Worm (Caenorhabditis elegans) whole organism, young adult: ENCODE measurements around the gene F41H10.1.

Experiments used
- F10E7.11 ChIP-seq: sonication (generic microtip); optimal IDR thresholded peaks from 2 replicates; lab custom pipeline; 2017; ENCODE audit warnings: mild to moderate bottlenecking, missing genetic modification characterization, moderate library complexity, missing compliant biosample characterization
- cebp-2 ChIP-seq: fragments of 200-800 bp; sonication (Bioruptor generic); IDR thresholded peaks from 2 replicates; pipeline ENCODE4 v1.3.6; 2022; ENCODE audit warnings: missing genetic modification characterization, missing compliant biosample characterization
- dox-1 ChIP-seq: fragments of 200-800 bp; sonication (Bioruptor generic); IDR thresholded peaks from 2 replicates; pipeline ENCODE4 v1.3.6; 2022; ENCODE audit warnings: missing genetic modification reagents, missing genetic modification characterization, missing compliant biosample characterization
- lin-35 ChIP-seq, 3 experiments: fragments of 150-350 bp in 2 of 3; sonication (generic microtip) in 1 of 3; optimal IDR thresholded peaks; 2 replicates each; lab custom pipeline; 2014 to 2018; ENCODE audit warnings: missing biosample characterization in 3 of 3, missing genetic modification characterization in 3 of 3, missing genetic modification reagents in 3 of 3
- madf-10 ChIP-seq: sonication (generic microtip); optimal IDR thresholded peaks from 2 replicates; lab custom pipeline; 2016; ENCODE audit warnings: mild to moderate bottlenecking, missing genetic modification characterization, missing compliant biosample characterization
- sea-2 ChIP-seq: fragments of 200-800 bp; sonication (Bioruptor generic); IDR thresholded peaks from 2 replicates; pipeline ENCODE4 v1.3.6; 2022; ENCODE audit warnings: missing genetic modification characterization, missing compliant biosample characterization
- snpc-4 ChIP-seq, 5 experiments: fragments of 150-350 bp in 1 of 5; sonication (generic microtip) in 4 of 5; optimal IDR thresholded peaks; 2 replicates each; lab custom pipeline; 2014 to 2018; ENCODE audit warnings: missing genetic modification characterization in 5 of 5, missing biosample characterization in 3 of 5, antibody characterized with exemption in 2 of 5, mild to moderate bottlenecking in 2 of 5, missing compliant biosample characterization in 2 of 5, missing genotype in 2 of 5, moderate library complexity in 2 of 5, missing genetic modification reagents in 1 of 5
- somi-1 ChIP-seq: fragments of 200-800 bp; sonication (Bioruptor generic); optimal IDR thresholded peaks from 2 replicates; lab custom pipeline; 2018; ENCODE audit warnings: mild to moderate bottlenecking, missing genetic modification characterization, missing compliant biosample characterization

DNA sequence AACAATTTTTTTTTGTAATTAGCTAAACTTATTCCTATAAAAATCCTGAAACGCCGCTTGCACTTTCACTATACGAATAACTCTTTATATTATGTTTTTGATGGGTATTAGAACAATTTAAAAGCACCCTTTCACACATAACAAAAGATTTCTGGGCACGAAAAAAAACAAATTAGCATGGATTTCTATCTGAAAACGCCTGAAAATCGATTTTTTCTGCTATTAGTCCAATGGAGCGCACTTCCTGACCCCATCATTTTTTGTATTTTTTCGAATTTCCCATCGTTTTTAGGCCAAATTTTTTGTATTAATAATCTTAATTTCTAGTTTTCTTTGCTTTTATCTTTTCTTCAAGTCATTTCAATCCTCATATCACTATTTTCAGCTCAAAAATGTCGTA is 13.3 kb upstream of the F41H10.1 start, which contains the start of gene F41H10.3:
- TF ChIP-seq cebp-2 (no peak), snpc-4 (GFP tag; optimal IDR thresholded peaks at IDR 0.05; lab: Kevin White, UChicago) (no peak), snpc-4 (tag; optimal IDR thresholded peaks at IDR 0.05; lab: Kevin White, UChicago) (no peak), sea-2 (GFP tag; lab: Robert Waterston, UW) (no peak), lin-35 (GFP tag; optimal IDR thresholded peaks at IDR 0.05; lab: Kevin White, UChicago) (no peak), dox-1 (GFP tag; lab: Robert Waterston, UW) (no peak), somi-1 (GFP tag; lab: Kevin White, UChicago) (no peak), madf-10 (no peak), F10E7.11 (tag; lab: Kevin White, UChicago) (no peak)
